Worm (Caenorhabditis elegans) whole organism, L4/young adult: ENCODE results near the gene npp-16.

Source experiments
- dao-5 ChIP-seq: sonication (generic microtip); optimal IDR thresholded peaks from 2 replicates; lab custom pipeline; 2016; ENCODE audit warnings: missing genotype, missing genetic modification characterization, moderate library complexity, missing compliant biosample characterization
- him-1 ChIP-seq: sonication (generic microtip); optimal IDR thresholded peaks from 2 replicates; lab custom pipeline; 2016; ENCODE audit warnings: missing genotype, missing genetic modification reagents, missing genetic modification characterization, missing compliant biosample characterization

DNA sequence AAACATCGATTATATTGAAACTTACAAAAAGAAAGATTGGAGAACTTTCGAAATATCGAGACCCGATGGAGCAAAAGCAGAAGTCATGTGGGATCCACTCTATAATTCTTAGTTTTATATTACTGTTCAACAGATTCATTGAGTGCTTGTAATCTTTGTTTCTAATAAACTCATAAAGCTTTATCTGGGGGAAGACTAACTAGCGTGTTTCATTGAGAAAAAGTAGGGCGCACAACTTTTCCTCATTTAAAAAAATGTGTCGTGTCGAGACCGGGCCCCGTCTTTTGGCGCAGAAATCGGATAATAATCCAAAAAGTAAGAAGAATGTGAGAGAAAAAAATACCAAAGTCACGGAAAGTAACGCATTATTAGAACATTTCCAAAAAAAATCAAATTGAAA lies 6.0 kb upstream of the npp-16 start, which contains the start of gene faah-4:
- TF ChIP-seq dao-5 (no peak), him-1 (tag; lab: Kevin White, UChicago) (no peak)
